Worm (Caenorhabditis elegans) whole organism, late embryonic: ENCODE data around the gene rfip-1.

ENCODE experiments used
- ahr-1 ChIP-seq: sonication (generic microtip); optimal IDR thresholded peaks from 2 replicates; lab custom pipeline; 2016; ENCODE audit warnings: missing genetic modification characterization, missing compliant biosample characterization
- ceh-19 ChIP-seq: fragments of 200-800 bp; sonication (Bioruptor generic); optimal IDR thresholded peaks from 2 replicates; lab custom pipeline; 2018; ENCODE audit warnings: mild to moderate bottlenecking, missing genetic modification characterization, missing compliant biosample characterization
- elt-2 ChIP-seq: sonication (generic microtip); optimal IDR thresholded peaks from 2 replicates; lab custom pipeline; 2016; ENCODE audit warnings: missing genetic modification reagents, missing genetic modification characterization, missing compliant biosample characterization
- eyg-1 ChIP-seq: sonication (generic microtip); optimal IDR thresholded peaks from 2 replicates; lab custom pipeline; 2016; ENCODE audit warnings: missing genotype, missing genetic modification characterization, missing compliant biosample characterization
- rnt-1 ChIP-seq: sonication (generic microtip); optimal IDR thresholded peaks from 2 replicates; lab custom pipeline; 2016; ENCODE audit warnings: missing genetic modification characterization, missing compliant biosample characterization
- tbx-2 ChIP-seq: sonication (generic microtip); optimal IDR thresholded peaks from 2 replicates; lab custom pipeline; 2016; ENCODE audit warnings: missing genetic modification characterization, missing compliant biosample characterization

ce11 chrII:5896512-5896911 is 12.2 kb downstream of the rfip-1 start:
- TF ChIP-seq rnt-1 (no peak), ceh-19 (GFP tag; lab: Kevin White, UChicago) (no peak), ahr-1 (tag; lab: Kevin White, UChicago) (no peak), tbx-2 (tag; lab: Kevin White, UChicago) (no peak), elt-2 (no peak), eyg-1 (no peak)
